Fruit fly (Drosophila melanogaster): Measurements from ENCODE around the gene CG17108.

The CG17108 gene

dm6 chr2L:10694053-10694618 lies at the start of gene CG17108:
TSS of gene CG17108 (minus strand) at chr2L:10694103.
- no peak for TF ChIP-seq CG17801 (GFP tag; optimal IDR thresholded peaks at IDR 0.05; ENCODE audit: partially characterized antibody)

dm6 chr2L:10736993-10737756 lies 43.3 kb upstream of the CG17108 start, which contains the start of the genes Vha16-5 and CG12299:
TSS of gene Vha16-5 (minus strand) at chr2L:10737043.
TSS of gene CG12299 (plus strand) at chr2L:10737345.
- peak; percentile 80 for TF ChIP-seq CG17801 (GFP tag; optimal IDR thresholded peaks at IDR 0.05; ENCODE audit: partially characterized antibody)

- TF ChIP-seq CG17801 (GFP tag; optimal IDR thresholded peaks at IDR 0.05; ENCODE audit: partially characterized antibody), result no peak
Observed at dm6 chr2L:10735923-10736322, 42.0 kb upstream of the CG17108 start, which contains the start of gene Nup107. TSS of gene Nup107 (minus strand) at chr2L:10736071.

- TF ChIP-seq CG17801 (GFP tag; optimal IDR thresholded peaks at IDR 0.05; ENCODE audit: partially characterized antibody), result peak; percentile 51
Observed at dm6 chr2L:10732343-10732808, 38.5 kb upstream of the CG17108 start, which contains the start of the genes EMC3 and Dpy-30L1. TSS of gene EMC3 (minus strand) at chr2L:10732423. TSS of gene Dpy-30L1 (plus strand) at chr2L:10732653.

- no peak for TF ChIP-seq CG17801 (GFP tag; optimal IDR thresholded peaks at IDR 0.05; ENCODE audit: partially characterized antibody)
Observed at dm6 chr2L:10729955-10730354, 36.1 kb upstream of the CG17108 start, which contains the start of gene CG17118. TSS of gene CG17118 (plus strand) at chr2L:10730255.

- no peak for TF ChIP-seq CG17801 (GFP tag; optimal IDR thresholded peaks at IDR 0.05; ENCODE audit: partially characterized antibody)
Observed at dm6 chr2L:10728751-10729150, 34.8 kb upstream of the CG17108 start, which contains the start of gene CG6443. TSS of gene CG6443 (plus strand) at chr2L:10728978.

dm6 chr2L:10723903-10724302 lies 30.0 kb upstream of the CG17108 start, which contains the start of gene CG6431:
TSS of gene CG6431 (plus strand) at chr2L:10724203.
- no peak for TF ChIP-seq CG17801 (GFP tag; optimal IDR thresholded peaks at IDR 0.05; ENCODE audit: partially characterized antibody)

- TF ChIP-seq CG17801 (GFP tag; optimal IDR thresholded peaks at IDR 0.05; ENCODE audit: partially characterized antibody), result no peak
Observed at dm6 chr2L:10721535-10721934, 27.6 kb upstream of the CG17108 start.

dm6 chr2L:10711221-10711620 lies 17.3 kb upstream of the CG17108 start:
- TF ChIP-seq CG17801 (GFP tag; optimal IDR thresholded peaks at IDR 0.05; ENCODE audit: partially characterized antibody), result no peak

dm6 chr2L:10709353-10709752 lies 15.4 kb upstream of the CG17108 start, which contains the start of gene Lip2:
TSS of gene Lip2 (minus strand) at chr2L:10709453.
- TF ChIP-seq CG17801 (GFP tag; optimal IDR thresholded peaks at IDR 0.05; ENCODE audit: partially characterized antibody), result no peak

- no peak for TF ChIP-seq CG17801 (GFP tag; optimal IDR thresholded peaks at IDR 0.05; ENCODE audit: partially characterized antibody)
Observed at dm6 chr2L:10708089-10708488, 14.2 kb upstream of the CG17108 start.

- no peak for TF ChIP-seq CG17801 (GFP tag; optimal IDR thresholded peaks at IDR 0.05; ENCODE audit: partially characterized antibody)
Observed at dm6 chr2L:10706267-10706666, 12.4 kb upstream of the CG17108 start.

- TF ChIP-seq CG17801 (GFP tag; optimal IDR thresholded peaks at IDR 0.05; ENCODE audit: partially characterized antibody), result no peak
Observed at dm6 chr2L:10704425-10704824, 10.5 kb upstream of the CG17108 start.

dm6 chr2L:10703281-10703680 lies 9.4 kb upstream of the CG17108 start, which contains the start of gene CG6415:
TSS of gene CG6415 (plus strand) at chr2L:10703621.
- TF ChIP-seq CG17801 (GFP tag; optimal IDR thresholded peaks at IDR 0.05; ENCODE audit: partially characterized antibody), result no peak

dm6 chr2L:10701499-10702062 lies 7.7 kb upstream of the CG17108 start, which contains the start of gene Lip1:
TSS of gene Lip1 (minus strand) at chr2L:10701544.
- no peak for TF ChIP-seq CG17801 (GFP tag; optimal IDR thresholded peaks at IDR 0.05; ENCODE audit: partially characterized antibody)
